Worm (Caenorhabditis elegans): ENCODE data around the gene sdz-21.
A peak's percentile ranks its signal among the peaks of the same experiment; 100 is the strongest.

sdz-21 gene

DNA sequence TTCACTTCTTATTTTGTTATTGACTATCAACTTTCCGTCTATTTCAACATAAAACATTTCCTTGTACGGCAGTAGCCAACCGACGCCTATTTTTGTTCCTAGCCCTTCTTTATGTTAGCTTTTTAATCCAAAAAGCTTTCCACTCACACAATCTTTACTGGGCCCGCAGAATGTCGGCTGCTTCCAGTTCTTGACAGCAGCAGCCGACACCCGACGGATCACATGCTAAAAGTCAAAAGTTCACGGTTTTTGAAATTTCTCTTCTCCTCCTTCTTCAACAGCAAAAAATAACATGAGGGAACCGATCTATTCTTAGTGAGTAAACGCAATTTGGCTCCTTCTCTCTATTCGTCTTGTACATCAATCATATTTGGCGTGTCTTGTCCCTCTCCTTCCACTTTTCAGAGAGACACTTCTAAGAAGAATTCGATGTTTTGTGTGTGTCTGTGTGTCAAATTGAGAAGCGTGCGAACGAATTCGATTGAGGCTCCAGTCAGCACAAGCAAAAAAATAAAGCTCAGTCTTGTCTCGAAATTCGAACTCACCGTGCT is 24.3 kb downstream of the sdz-21 start (continued):
- TF ChIP-seq pha-4 (GFP tag; IDR thresholded peaks at IDR 0.05) (no peak), pha-4 (tag; optimal IDR thresholded peaks at IDR 0.05) (no peak), F26F4.8 (GFP tag; conservative IDR thresholded peaks at IDR 0.05) (no peak), ctbp-1 (GFP tag; IDR thresholded peaks at IDR 0.05) (0 out of 2 replicates have a peak, but pooled peaks have one; percentile 36), zfp-3 (GFP tag; conservative IDR thresholded peaks at IDR 0.05) (no peak), pqm-1 (tag; optimal IDR thresholded peaks at IDR 0.05) (no peak), lir-3 (tag; optimal IDR thresholded peaks at IDR 0.05) (no peak), lin-39 (tag; optimal IDR thresholded peaks at IDR 0.05) (no peak), lin-38 (GFP tag; IDR thresholded peaks at IDR 0.05) (no peak), T26A8.4 (GFP tag; IDR thresholded peaks at IDR 0.05) (no peak), F49E8.2 (tag; optimal IDR thresholded peaks at IDR 0.05; ENCODE audit: borderline replicate concordance) (no peak), ceh-82 (tag; optimal IDR thresholded peaks at IDR 0.05) (no peak), lsy-2 (tag; optimal IDR thresholded peaks at IDR 0.05) (peak in 1 of 2 experiments; percentile 38), snpc-4 (tag; optimal IDR thresholded peaks at IDR 0.05) (peak; percentile 30), vab-7 (GFP tag; IDR thresholded peaks at IDR 0.05) (0 out of 2 replicates have a peak, but pooled peaks have one; percentile 15), zip-2 (tag; optimal IDR thresholded peaks at IDR 0.05) (no peak), mdl-1 (tag; optimal IDR thresholded peaks at IDR 0.05) (no peak), nhr-42 (GFP tag; IDR thresholded peaks at IDR 0.05) (no peak), mep-1 (tag; optimal IDR thresholded peaks at IDR 0.05) (peak; percentile 3), D1046.2 (GFP tag; IDR thresholded peaks at IDR 0.05) (no peak), madf-5 (GFP tag; IDR thresholded peaks at IDR 0.05) (no peak), mxl-2 (GFP tag; conservative IDR thresholded peaks at IDR 0.05) (no peak), ceh-62 (tag; optimal IDR thresholded peaks at IDR 0.05) (no peak), hlh-30 (tag; optimal IDR thresholded peaks at IDR 0.05; ENCODE audit: insufficient read depth) (peak; percentile 34), nhr-102 (tag; optimal IDR thresholded peaks at IDR 0.05) (no peak), ztf-11 (tag; optimal IDR thresholded peaks at IDR 0.05) (no peak), attf-4 (tag; optimal IDR thresholded peaks at IDR 0.05) (no peak), Y105C5A.15 (GFP tag; IDR thresholded peaks at IDR 0.05) (no peak), ztf-7 (tag; optimal IDR thresholded peaks at IDR 0.05) (no peak), R02D3.7 (tag; optimal IDR thresholded peaks at IDR 0.05) (no peak), ama-1 (optimal IDR thresholded peaks at IDR 0.05) (no peak), hlh-11 (tag; optimal IDR thresholded peaks at IDR 0.05) (no peak), aly-2 (tag; optimal IDR thresholded peaks at IDR 0.05) (no peak), fos-1 (tag; optimal IDR thresholded peaks at IDR 0.05) (no peak), dmd-8 (GFP tag; IDR thresholded peaks at IDR 0.05) (no peak), egl-43 (GFP tag; IDR thresholded peaks at IDR 0.05) (no peak), cey-2 (tag; optimal IDR thresholded peaks at IDR 0.05; ENCODE audit: borderline replicate concordance, insufficient read depth) (no peak), Y5F2A.4 (GFP tag; optimal IDR thresholded peaks at IDR 0.05) (no peak), ceh-20 (GFP tag; IDR thresholded peaks at IDR 0.05) (no peak), T20F7.1 (GFP tag; optimal IDR thresholded peaks at IDR 0.05) (no peak), hif-1 (tag; optimal IDR thresholded peaks at IDR 0.05) (peak in 1 of 2 experiments; percentile 12), nhr-10 (tag; optimal IDR thresholded peaks at IDR 0.05) (no peak), ceh-44 (GFP tag; IDR thresholded peaks at IDR 0.05) (no peak)

DNA sequence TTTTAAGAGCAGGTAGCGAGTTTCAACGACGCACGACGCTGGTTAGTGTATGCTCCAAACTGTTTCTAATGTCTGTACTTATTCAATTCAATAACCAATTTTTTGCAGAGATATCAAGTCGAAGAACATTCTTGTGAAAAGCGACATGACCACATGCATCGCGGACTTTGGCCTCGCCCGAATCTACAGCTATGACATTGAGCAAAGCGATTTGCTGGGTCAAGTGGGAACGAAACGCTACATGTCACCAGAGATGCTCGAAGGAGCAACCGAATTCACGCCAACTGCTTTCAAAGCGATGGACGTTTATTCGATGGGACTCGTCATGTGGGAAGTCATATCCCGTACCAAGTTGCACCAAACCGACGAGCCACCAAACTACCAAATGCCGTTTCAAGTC is 26.5 kb downstream of the sdz-21 start:
- TF ChIP-seq ceh-82 (tag; optimal IDR thresholded peaks at IDR 0.05) (no peak), spr-1 (tag; optimal IDR thresholded peaks at IDR 0.05) (no peak), F49E8.2 (tag; optimal IDR thresholded peaks at IDR 0.05; ENCODE audit: borderline replicate concordance) (no peak), unc-62 (GFP tag; optimal IDR thresholded peaks at IDR 0.05 in 1 of 2) (peak in 1 of 2 experiments; percentile 39), unc-62 (tag; optimal IDR thresholded peaks at IDR 0.05) (no peak), nhr-25 (tag; optimal IDR thresholded peaks at IDR 0.05; ENCODE audit: borderline replicate concordance, insufficient read depth) (no peak), hmg-1.1 (GFP tag; IDR thresholded peaks at IDR 0.05) (no peak), spr-3 (GFP tag; optimal IDR thresholded peaks at IDR 0.05) (no peak), dpl-1 (GFP tag; optimal IDR thresholded peaks at IDR 0.05) (no peak), set-16 (GFP tag; IDR thresholded peaks at IDR 0.05) (no peak), aha-1 (tag) (peak; percentile 34), daf-12 (tag; optimal IDR thresholded peaks at IDR 0.05) (no peak)

Data from whole organism, L4 larva.